Worm (Caenorhabditis elegans): Measurements from ENCODE around the gene M79.2.

ce11 chrX:10630059-10630791 lies 1.6 kb upstream of the M79.2 start:
- TF ChIP-seq tbx-2 (tag; optimal IDR thresholded peaks at IDR 0.05) (no peak), nhr-76 (tag; optimal IDR thresholded peaks at IDR 0.05) (no peak)
